Worm (Caenorhabditis elegans) whole organism, late embryonic: ENCODE data around the gene col-179.

ENCODE experiments used
- C08G9.2 ChIP-seq: sonication (generic microtip); optimal IDR thresholded peaks from 2 replicates; lab custom pipeline; 2016; ENCODE audit warnings: mild to moderate bottlenecking, missing genetic modification characterization, moderate library complexity, missing compliant biosample characterization
- C38D4.7 ChIP-seq: fragments of 200-800 bp; sonication (Bioruptor generic); optimal IDR thresholded peaks from 2 replicates; lab custom pipeline; 2018; ENCODE audit warnings: mild to moderate bottlenecking, missing genetic modification characterization, moderate library complexity, missing compliant biosample characterization
- ama-1 ChIP-seq: fragments of 150-350 bp; optimal IDR thresholded peaks from 2 replicates; lab custom pipeline; 2014
- ceh-18 ChIP-seq: sonication (generic microtip); optimal IDR thresholded peaks from 2 replicates; lab custom pipeline; 2016; ENCODE audit warnings: missing genetic modification characterization, missing compliant biosample characterization
- ceh-19 ChIP-seq: fragments of 200-800 bp; sonication (Bioruptor generic); optimal IDR thresholded peaks from 2 replicates; lab custom pipeline; 2018; ENCODE audit warnings: mild to moderate bottlenecking, missing genetic modification characterization, missing compliant biosample characterization
- ceh-2 ChIP-seq: sonication (generic microtip); optimal IDR thresholded peaks from 2 replicates; lab custom pipeline; 2016; ENCODE audit warnings: missing genotype, missing genetic modification characterization, missing compliant biosample characterization
- ceh-30 ChIP-seq: fragments of 150-350 bp; optimal IDR thresholded peaks from 2 replicates; lab custom pipeline; 2014; ENCODE audit warnings: missing biosample characterization, missing genetic modification characterization
- ceh-31 ChIP-seq: sonication (generic microtip); optimal IDR thresholded peaks from 2 replicates; lab custom pipeline; 2016; ENCODE audit warnings: missing genetic modification characterization, missing compliant biosample characterization
- ceh-34 ChIP-seq: sonication (generic microtip); optimal IDR thresholded peaks from 2 replicates; lab custom pipeline; 2016; ENCODE audit warnings: mild to moderate bottlenecking, missing genetic modification characterization, missing compliant biosample characterization
- ceh-6 ChIP-seq: fragments of 200-800 bp; sonication (Bioruptor generic); optimal IDR thresholded peaks from 2 replicates; lab custom pipeline; 2018; ENCODE audit warnings: mild to moderate bottlenecking, missing genetic modification characterization, missing compliant biosample characterization
- ceh-9 ChIP-seq: sonication (generic microtip); optimal IDR thresholded peaks from 2 replicates; lab custom pipeline; 2016; ENCODE audit warnings: mild to moderate bottlenecking, missing genetic modification characterization, inconsistent platforms, missing compliant biosample characterization
- dmd-4 ChIP-seq: sonication (generic microtip); optimal IDR thresholded peaks from 2 replicates; lab custom pipeline; 2016; ENCODE audit warnings: borderline replicate concordance, missing genetic modification characterization, missing compliant biosample characterization
- elt-2 ChIP-seq: sonication (generic microtip); optimal IDR thresholded peaks from 2 replicates; lab custom pipeline; 2016; ENCODE audit warnings: missing genetic modification reagents, missing genetic modification characterization, missing compliant biosample characterization
- elt-4 ChIP-seq: sonication (generic microtip); optimal IDR thresholded peaks from 2 replicates; lab custom pipeline; 2016; ENCODE audit warnings: missing genetic modification characterization, missing compliant biosample characterization
- eyg-1 ChIP-seq: sonication (generic microtip); optimal IDR thresholded peaks from 2 replicates; lab custom pipeline; 2016; ENCODE audit warnings: missing genotype, missing genetic modification characterization, missing compliant biosample characterization
- fax-1 ChIP-seq: sonication (generic microtip); optimal IDR thresholded peaks from 2 replicates; lab custom pipeline; 2016; ENCODE audit warnings: missing genotype, missing genetic modification characterization, missing compliant biosample characterization
- fkh-10 ChIP-seq: fragments of 150-350 bp; optimal IDR thresholded peaks from 2 replicates; lab custom pipeline; 2014; ENCODE audit warnings: missing biosample characterization, missing genetic modification reagents, missing genetic modification characterization
- hlh-15 ChIP-seq: sonication (generic microtip); optimal IDR thresholded peaks from 2 replicates; lab custom pipeline; 2016; ENCODE audit warnings: missing genetic modification characterization, missing compliant biosample characterization
- hlh-30 ChIP-seq: sonication (generic microtip); optimal IDR thresholded peaks from 2 replicates; lab custom pipeline; 2017; ENCODE audit warnings: antibody characterized with exemption, missing genetic modification characterization, missing compliant biosample characterization; ENCODE audit not compliant: insufficient read depth
- hlh-6 ChIP-seq: sonication (generic microtip); optimal IDR thresholded peaks from 2 replicates; lab custom pipeline; 2016; ENCODE audit warnings: missing genotype, missing genetic modification characterization, missing compliant biosample characterization
- mec-3 ChIP-seq: sonication (generic microtip); optimal IDR thresholded peaks from 2 replicates; lab custom pipeline; 2016; ENCODE audit warnings: borderline replicate concordance, missing genetic modification characterization, missing compliant biosample characterization
- npax-4 ChIP-seq: sonication (generic microtip); optimal IDR thresholded peaks from 2 replicates; lab custom pipeline; 2016; ENCODE audit warnings: missing genetic modification characterization, missing compliant biosample characterization
- pag-3 ChIP-seq: sonication (generic microtip); optimal IDR thresholded peaks from 2 replicates; lab custom pipeline; 2016; ENCODE audit warnings: missing compliant biosample characterization, missing genetic modification characterization, borderline replicate concordance
- pat-9 ChIP-seq: fragments of 200-800 bp; sonication (Bioruptor generic); optimal IDR thresholded peaks from 2 replicates; lab custom pipeline; 2018; ENCODE audit warnings: mild to moderate bottlenecking, missing genetic modification characterization, moderate library complexity, missing compliant biosample characterization
- pax-1 ChIP-seq: fragments of 150-350 bp; optimal IDR thresholded peaks from 2 replicates; lab custom pipeline; 2014; ENCODE audit warnings: missing biosample characterization, missing genetic modification characterization
- pha-2 ChIP-seq: sonication (generic microtip); optimal IDR thresholded peaks from 2 replicates; lab custom pipeline; 2017; ENCODE audit warnings: mild to moderate bottlenecking, missing genetic modification characterization, missing compliant biosample characterization
- pqm-1 ChIP-seq: sonication (generic microtip); optimal IDR thresholded peaks from 2 replicates; lab custom pipeline; 2016; ENCODE audit warnings: missing genetic modification characterization, missing compliant biosample characterization
- pros-1 ChIP-seq: fragments of 150-350 bp; optimal IDR thresholded peaks from 2 replicates; lab custom pipeline; 2014; ENCODE audit warnings: missing biosample characterization, missing genetic modification reagents, missing genetic modification characterization
- ref-2 ChIP-seq: sonication (generic microtip); optimal IDR thresholded peaks from 2 replicates; lab custom pipeline; 2016; ENCODE audit warnings: missing genetic modification characterization, missing compliant biosample characterization
- sox-4 ChIP-seq: sonication (generic microtip); optimal IDR thresholded peaks from 2 replicates; lab custom pipeline; 2017; ENCODE audit warnings: mild to moderate bottlenecking, missing genetic modification characterization, inconsistent platforms, missing compliant biosample characterization
- syd-9 ChIP-seq: sonication (generic microtip); optimal IDR thresholded peaks from 2 replicates; lab custom pipeline; 2016; ENCODE audit warnings: mild to moderate bottlenecking, missing genetic modification characterization, moderate library complexity, missing compliant biosample characterization
- tbx-2 ChIP-seq: sonication (generic microtip); optimal IDR thresholded peaks from 2 replicates; lab custom pipeline; 2016; ENCODE audit warnings: missing genetic modification characterization, missing compliant biosample characterization
- unc-42 ChIP-seq: sonication (generic microtip); optimal IDR thresholded peaks from 2 replicates; lab custom pipeline; 2016; ENCODE audit warnings: missing genotype, missing genetic modification characterization, missing compliant biosample characterization
- unc-55 ChIP-seq: sonication (generic microtip); optimal IDR thresholded peaks from 2 replicates; lab custom pipeline; 2017; ENCODE audit warnings: missing biosample characterization, missing genetic modification reagents, missing genetic modification characterization
- unc-86 ChIP-seq: sonication (generic microtip); optimal IDR thresholded peaks from 2 replicates; lab custom pipeline; 2016; ENCODE audit warnings: missing genetic modification characterization, missing compliant biosample characterization
- ztf-16 ChIP-seq: sonication (generic microtip); optimal IDR thresholded peaks from 2 replicates; lab custom pipeline; 2017; ENCODE audit warnings: missing genetic modification characterization, missing compliant biosample characterization

Gene col-179

DNA sequence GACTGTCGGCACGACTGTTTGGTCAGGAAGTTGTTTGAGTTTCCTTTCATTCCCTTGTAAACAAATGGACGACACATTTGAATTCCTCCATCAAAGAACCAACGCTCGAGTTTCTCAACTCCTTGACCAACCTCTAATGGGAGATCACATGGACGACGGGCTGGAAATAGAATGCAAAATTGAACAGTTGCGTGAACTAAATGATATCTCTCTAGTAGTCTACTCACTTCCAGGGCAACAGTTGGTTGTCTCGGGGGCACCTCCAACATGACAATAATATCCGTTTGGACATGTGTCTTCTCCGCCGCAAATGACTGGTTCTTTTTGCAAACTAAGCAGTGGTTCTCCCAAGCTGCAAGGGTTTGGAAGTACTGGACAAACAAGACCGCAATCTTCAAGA lies 7.6 kb upstream of the col-179 start:
- TF ChIP-seq C08G9.2 (no peak), pqm-1 (tag; lab: Kevin White, UChicago) (no peak), ceh-19 (GFP tag; lab: Kevin White, UChicago) (no peak), ama-1 (lab: Kevin White, UChicago) (no peak), tbx-2 (no peak), unc-42 (no peak), elt-2 (no peak), unc-86 (tag; lab: Kevin White, UChicago) (no peak), syd-9 (tag; lab: Kevin White, UChicago) (no peak), sox-4 (tag; lab: Kevin White, UChicago) (no peak), hlh-30 (tag; lab: Kevin White, UChicago) (no peak), ceh-6 (GFP tag; lab: Kevin White, UChicago) (no peak), pat-9 (tag; lab: Kevin White, UChicago) (no peak)

DNA sequence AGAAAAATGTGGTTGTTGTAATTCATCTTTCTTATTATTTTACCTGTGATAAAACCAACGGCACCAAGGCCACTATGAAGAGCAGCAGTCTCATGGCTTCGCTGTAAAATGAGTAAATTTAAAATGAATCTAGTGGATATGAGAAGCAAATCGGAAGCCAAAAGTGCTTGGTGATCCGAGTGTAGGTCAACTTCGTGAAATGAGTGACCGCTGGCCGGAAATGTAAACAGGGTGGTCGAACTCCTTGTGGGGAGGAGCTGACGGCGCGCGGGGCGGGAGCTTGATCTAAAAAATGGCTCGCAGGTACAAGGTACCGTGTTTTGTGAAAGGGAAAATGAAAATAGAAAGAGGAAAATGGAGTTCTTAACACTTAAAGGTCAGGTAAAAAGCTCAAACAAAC lies 4.5 kb upstream of the col-179 start, which contains the start of gene C34F6.1:
Gene C34F6.1 (minus strand): TSS at position 101 of the 400 bp plus-strand sequence.
- TF ChIP-seq C38D4.7 (GFP tag; lab: Kevin White, UChicago) (no peak), fkh-10 (GFP tag; lab: Kevin White, UChicago) (no peak), ceh-30 (tag; lab: Kevin White, UChicago) (no peak), pha-2 (no peak), ztf-16 (tag; lab: Kevin White, UChicago) (no peak), unc-55 (GFP tag; lab: Kevin White, UChicago) (no peak), tbx-2 (no peak), mec-3 (tag; lab: Kevin White, UChicago) (no peak), hlh-15 (tag; lab: Kevin White, UChicago) (no peak), pag-3 (tag; lab: Kevin White, UChicago) (no peak), hlh-6 (tag; lab: Kevin White, UChicago) (no peak), ceh-34 (tag; lab: Kevin White, UChicago) (no peak), dmd-4 (no peak), ceh-18 (tag; lab: Kevin White, UChicago) (no peak)

DNA sequence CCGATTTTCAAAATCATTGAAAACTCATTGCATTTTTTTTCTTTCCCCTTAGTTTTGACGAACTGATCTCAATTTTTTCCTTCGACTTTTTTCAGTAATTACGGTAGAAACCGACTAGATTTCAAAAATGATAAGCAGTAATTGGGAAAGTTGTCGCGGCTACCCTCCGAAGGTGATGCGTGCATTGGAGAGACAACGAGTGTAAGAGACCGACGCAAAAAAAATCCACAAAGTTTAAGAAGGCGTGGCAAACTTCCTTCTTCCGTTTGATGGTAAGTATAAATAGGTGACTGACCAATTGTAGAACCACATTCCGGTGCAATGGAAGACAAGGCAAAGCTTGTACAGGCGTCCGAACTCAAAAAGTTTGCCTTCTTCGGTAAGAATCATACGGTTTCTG lies 2.1 kb upstream of the col-179 start, which contains the start of gene col-178:
Gene col-178 (plus strand): TSS at position 301 of the 400 bp plus-strand sequence.
- no peak for TF ChIP-seq fax-1 (tag; lab: Kevin White, UChicago)
- TF ChIP-seq, all 69 proteins: peak for 0

DNA sequence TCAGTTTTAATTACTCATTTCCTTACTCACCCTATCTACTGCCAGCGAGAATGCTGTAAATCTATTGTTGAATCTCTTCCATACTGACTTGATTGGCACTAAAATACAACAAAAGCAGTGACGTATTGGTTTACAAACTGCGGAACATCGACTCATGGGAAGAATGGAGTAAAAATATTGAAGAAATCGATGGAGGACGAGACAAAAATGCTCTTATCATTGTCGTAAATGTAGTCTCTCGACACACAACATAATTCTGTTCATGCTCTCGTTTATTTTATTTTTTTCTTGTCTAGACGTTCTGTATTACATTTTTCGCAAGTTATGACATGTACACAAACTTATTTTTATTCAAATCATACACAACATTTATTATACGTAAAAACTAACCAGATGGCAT lies 2.5 kb downstream of the col-179 start, which contains the start of gene C34F6.11:
Gene C34F6.11 (minus strand): TSS at position 160 of the 400 bp plus-strand sequence.
- no peak for TF ChIP-seq pros-1 (tag; lab: Kevin White, UChicago)
- TF ChIP-seq syd-9 (tag; lab: Kevin White, UChicago): no peak
- TF ChIP-seq ceh-9 (tag; lab: Kevin White, UChicago): no peak
- no peak for TF ChIP-seq ref-2 (tag; lab: Kevin White, UChicago)
- no peak for TF ChIP-seq pha-2
- no peak for TF ChIP-seq pax-1 (tag; lab: Kevin White, UChicago)
- TF ChIP-seq hlh-30 (tag; lab: Kevin White, UChicago): no peak
- TF ChIP-seq elt-4: no peak
- TF ChIP-seq npax-4 (tag; lab: Kevin White, UChicago): no peak
- no peak for TF ChIP-seq ceh-2 (tag; lab: Kevin White, UChicago)
- no peak for TF ChIP-seq ztf-16 (tag; lab: Kevin White, UChicago)
- TF ChIP-seq eyg-1 (tag; lab: Kevin White, UChicago): no peak
- no peak for TF ChIP-seq elt-2
- TF ChIP-seq ceh-31 (tag; lab: Kevin White, UChicago): no peak
